Worm (Caenorhabditis elegans) whole organism, late embryonic: Measurements from ENCODE around the gene clc-33.

ENCODE experiments used
- ceh-22 ChIP-seq: sonication (generic microtip); optimal IDR thresholded peaks from 2 replicates; lab custom pipeline; 2017; ENCODE audit warnings: missing biosample characterization, missing genetic modification characterization
- dmd-4 ChIP-seq: sonication (generic microtip); optimal IDR thresholded peaks from 2 replicates; lab custom pipeline; 2016; ENCODE audit warnings: borderline replicate concordance, missing genetic modification characterization, missing compliant biosample characterization
- fkh-10 ChIP-seq: fragments of 150-350 bp; optimal IDR thresholded peaks from 2 replicates; lab custom pipeline; 2014; ENCODE audit warnings: missing biosample characterization, missing genetic modification reagents, missing genetic modification characterization
- mec-3 ChIP-seq: sonication (generic microtip); optimal IDR thresholded peaks from 2 replicates; lab custom pipeline; 2016; ENCODE audit warnings: borderline replicate concordance, missing genetic modification characterization, missing compliant biosample characterization
- pha-2 ChIP-seq: sonication (generic microtip); optimal IDR thresholded peaks from 2 replicates; lab custom pipeline; 2017; ENCODE audit warnings: mild to moderate bottlenecking, missing genetic modification characterization, missing compliant biosample characterization
- sox-4 ChIP-seq: sonication (generic microtip); optimal IDR thresholded peaks from 2 replicates; lab custom pipeline; 2017; ENCODE audit warnings: mild to moderate bottlenecking, missing genetic modification characterization, inconsistent platforms, missing compliant biosample characterization

- TF ChIP-seq fkh-10 (GFP tag; lab: Kevin White, UChicago) (no peak), pha-2 (no peak), ceh-22 (tag; lab: Kevin White, UChicago) (no peak), mec-3 (tag; lab: Kevin White, UChicago) (no peak), sox-4 (tag; lab: Kevin White, UChicago) (no peak), dmd-4 (tag; lab: Kevin White, UChicago) (no peak)
Measured at ce11 chrII:797445-797844, 42.8 kb upstream of the clc-33 start.
